Worm (Caenorhabditis elegans) whole organism, L4 larva: Measurements from ENCODE around the gene F48E8.4.

ENCODE experiments used
- F26F4.8 ChIP-seq: fragments of 200-800 bp; sonication (Bioruptor generic); conservative IDR thresholded peaks from 2 replicates; pipeline ENCODE4 v1.3.6; 2022; ENCODE audit warnings: missing genetic modification characterization, missing compliant biosample characterization
- F44E2.7 ChIP-seq: fragments of 200-800 bp; sonication (Bioruptor generic); IDR thresholded peaks from 2 replicates; pipeline ENCODE4 v2.1.2; 2022; ENCODE audit warnings: missing genetic modification characterization, missing compliant biosample characterization
- F49E8.2 ChIP-seq: sonication (generic microtip); optimal IDR thresholded peaks from 2 replicates; lab custom pipeline; 2016; ENCODE audit warnings: missing compliant biosample characterization, mild to moderate bottlenecking, missing genetic modification characterization, borderline replicate concordance
- R02D3.7 ChIP-seq: fragments of 150-350 bp; sonication (generic microtip); optimal IDR thresholded peaks from 3 replicates; lab custom pipeline; 2014; ENCODE audit warnings: missing biosample characterization, missing genetic modification characterization
- T20F7.1 ChIP-seq: fragments of 200-800 bp; sonication (Bioruptor generic); optimal IDR thresholded peaks from 2 replicates; lab custom pipeline; 2018; ENCODE audit warnings: mild to moderate bottlenecking, missing genetic modification characterization, missing compliant biosample characterization
- ZK337.2 ChIP-seq: fragments of 200-800 bp; sonication (Bioruptor generic); IDR thresholded peaks from 2 replicates; pipeline ENCODE4 v1.3.6; 2022; ENCODE audit warnings: missing genetic modification reagents, missing genetic modification characterization, missing compliant biosample characterization
- ZK546.5 ChIP-seq, 2 experiments: sonication (generic microtip); optimal IDR thresholded peaks; 2 replicates each; lab custom pipeline; 2017; ENCODE audit warnings: missing biosample characterization in 2 of 2, missing genetic modification characterization in 2 of 2
- aha-1 ChIP-seq: fragments of 150-350 bp; peaks from one replicate; lab custom pipeline; 2014; ENCODE audit warnings: missing biosample characterization, missing genetic modification characterization
- aly-2 ChIP-seq: sonication (generic microtip); optimal IDR thresholded peaks from 2 replicates; lab custom pipeline; 2018; ENCODE audit warnings: missing biosample characterization, missing genetic modification characterization
- ama-1 ChIP-seq: fragments of 150-350 bp; optimal IDR thresholded peaks from 2 replicates; lab custom pipeline; 2014; ENCODE audit warnings: inconsistent platforms, mixed read lengths
- arid-1 ChIP-seq: fragments of 200-800 bp; sonication (Bioruptor generic); conservative IDR thresholded peaks from 2 replicates; pipeline ENCODE4 v1.3.6; 2022; ENCODE audit warnings: missing genetic modification reagents, missing genetic modification characterization, missing compliant biosample characterization
- attf-4 ChIP-seq: sonication (generic microtip); optimal IDR thresholded peaks from 3 replicates; lab custom pipeline; 2017; ENCODE audit warnings: missing biosample characterization, missing genetic modification characterization
- ceh-32 ChIP-seq: sonication (generic microtip); optimal IDR thresholded peaks from 2 replicates; lab custom pipeline; 2016; ENCODE audit warnings: mild to moderate bottlenecking, missing genetic modification characterization, missing compliant biosample characterization; ENCODE audit not compliant: poor library complexity
- ceh-44 ChIP-seq: fragments of 200-800 bp; sonication (Bioruptor generic); IDR thresholded peaks from 2 replicates; pipeline ENCODE4 v1.3.6; 2022; ENCODE audit warnings: missing genetic modification reagents, missing genetic modification characterization, missing compliant biosample characterization
- ceh-62 ChIP-seq: sonication (generic microtip); optimal IDR thresholded peaks from 2 replicates; lab custom pipeline; 2017; ENCODE audit warnings: missing biosample characterization, missing genetic modification characterization
- dmd-8 ChIP-seq: fragments of 200-800 bp; sonication (Bioruptor generic); IDR thresholded peaks from 2 replicates; pipeline ENCODE4 v1.3.6; 2022; ENCODE audit warnings: missing genetic modification characterization, missing compliant biosample characterization
- dve-1 ChIP-seq: sonication (generic microtip); optimal IDR thresholded peaks from 2 replicates; lab custom pipeline; 2017; ENCODE audit warnings: antibody characterized with exemption, mild to moderate bottlenecking, missing genetic modification characterization, missing compliant biosample characterization; ENCODE audit not compliant: insufficient read depth
- egl-43 ChIP-seq: fragments of 200-800 bp; sonication (Bioruptor generic); IDR thresholded peaks from 2 replicates; pipeline ENCODE4 v1.3.6; 2022; ENCODE audit warnings: missing genetic modification reagents, missing genetic modification characterization, missing compliant biosample characterization
- gei-8 ChIP-seq: fragments of 200-800 bp; sonication (Bioruptor generic); optimal IDR thresholded peaks from 2 replicates; lab custom pipeline; 2018; ENCODE audit warnings: mild to moderate bottlenecking, missing genetic modification characterization, missing compliant biosample characterization
- hlh-11 ChIP-seq: fragments of 200-800 bp; sonication (Bioruptor generic); optimal IDR thresholded peaks from 2 replicates; lab custom pipeline; 2018; ENCODE audit warnings: mild to moderate bottlenecking, missing genetic modification characterization, missing compliant biosample characterization
- hlh-30 ChIP-seq: sonication (generic microtip); optimal IDR thresholded peaks from 2 replicates; lab custom pipeline; 2017; ENCODE audit warnings: antibody characterized with exemption, mild to moderate bottlenecking, missing genetic modification characterization, missing compliant biosample characterization; ENCODE audit not compliant: insufficient read depth
- hmg-1.1 ChIP-seq: fragments of 200-800 bp; sonication (Bioruptor generic); IDR thresholded peaks from 2 replicates; pipeline ENCODE4 v1.3.6; 2022; ENCODE audit warnings: missing genetic modification reagents, missing genetic modification characterization, missing compliant biosample characterization
- jun-1 ChIP-seq: fragments of 150-350 bp; optimal IDR thresholded peaks from 2 replicates; lab custom pipeline; 2014; ENCODE audit warnings: missing biosample characterization, missing genetic modification reagents, missing genetic modification characterization
- lin-39 ChIP-seq: fragments of 150-350 bp; optimal IDR thresholded peaks from 2 replicates; lab custom pipeline; 2014; ENCODE audit warnings: missing biosample characterization, missing genetic modification reagents, missing genetic modification characterization
- lsy-2 ChIP-seq, 2 experiments: fragments of 150-350 bp in 1 of 2; sonication (generic microtip) in 1 of 2; optimal IDR thresholded peaks; 2 replicates each; lab custom pipeline; 2014 to 2017; ENCODE audit warnings: missing biosample characterization in 2 of 2, missing genetic modification characterization in 2 of 2
- madf-5 ChIP-seq, 2 experiments: fragments of 200-800 bp; sonication (Bioruptor generic); IDR thresholded peaks; 2 replicates each; pipeline ENCODE4 v1.3.6; 2022; ENCODE audit warnings: missing compliant biosample characterization in 2 of 2, missing genetic modification characterization in 2 of 2
- madf-9 ChIP-seq: fragments of 200-800 bp; sonication (Bioruptor generic); conservative IDR thresholded peaks from 2 replicates; pipeline ENCODE4 v1.3.6; 2022; ENCODE audit warnings: missing genetic modification reagents, missing genetic modification characterization, missing compliant biosample characterization
- mdl-1 ChIP-seq, 2 experiments: fragments of 150-350 bp in 1 of 2; sonication (generic microtip) in 1 of 2; optimal IDR thresholded peaks; 2 replicates each; lab custom pipeline; 2014 to 2017; ENCODE audit warnings: missing biosample characterization in 2 of 2, missing genetic modification characterization in 2 of 2
- mep-1 ChIP-seq: fragments of 150-350 bp; sonication (generic microtip); optimal IDR thresholded peaks from 3 replicates; lab custom pipeline; 2014; ENCODE audit warnings: missing biosample characterization, missing genetic modification characterization
- nhr-111 ChIP-seq: fragments of 200-800 bp; sonication (Bioruptor generic); optimal IDR thresholded peaks from 2 replicates; lab custom pipeline; 2018; ENCODE audit warnings: mild to moderate bottlenecking, missing genetic modification characterization, missing compliant biosample characterization
- nhr-25 ChIP-seq: sonication (generic microtip); optimal IDR thresholded peaks from 2 replicates; lab custom pipeline; 2017; ENCODE audit warnings: missing genetic modification characterization, mild to moderate bottlenecking, missing compliant biosample characterization, antibody characterized with exemption, moderate library complexity, borderline replicate concordance; ENCODE audit not compliant: insufficient read depth
- nhr-28 ChIP-seq: fragments of 150-350 bp; optimal IDR thresholded peaks from 2 replicates; lab custom pipeline; 2014; ENCODE audit warnings: missing biosample characterization, missing genetic modification characterization
- nhr-41 ChIP-seq: fragments of 200-800 bp; sonication (Bioruptor generic); IDR thresholded peaks from 2 replicates; pipeline ENCODE4 v1.3.6; 2022; ENCODE audit warnings: missing genetic modification reagents, missing genetic modification characterization, missing compliant biosample characterization
- nhr-42 ChIP-seq: fragments of 200-800 bp; sonication (Bioruptor generic); IDR thresholded peaks from 2 replicates; pipeline ENCODE4 v1.3.6; 2022; ENCODE audit warnings: missing genetic modification characterization, missing compliant biosample characterization
- nhr-76 ChIP-seq: fragments of 150-350 bp; optimal IDR thresholded peaks from 2 replicates; lab custom pipeline; 2014; ENCODE audit warnings: missing biosample characterization, missing genetic modification characterization
- pha-4 ChIP-seq, 2 experiments: fragments of 150-350 bp in 1 of 2; fragments of 200-800 bp in 1 of 2; sonication (Bioruptor generic) in 1 of 2; IDR thresholded peaks in 1 of 2; optimal IDR thresholded peaks in 1 of 2; 2 replicates each; pipeline versions ENCODE4 v1.3.6 to Lab custom; 2014 to 2022; ENCODE audit warnings: missing genetic modification characterization in 2 of 2, missing genetic modification reagents in 2 of 2, missing biosample characterization in 1 of 2, missing compliant biosample characterization in 1 of 2
- skn-1 ChIP-seq: fragments of 150-350 bp; optimal IDR thresholded peaks from 2 replicates; lab custom pipeline; 2014; ENCODE audit warnings: missing biosample characterization, missing genetic modification characterization
- tag-97 ChIP-seq: fragments of 200-800 bp; sonication (Bioruptor generic); IDR thresholded peaks from 2 replicates; pipeline ENCODE4 v1.3.6; 2022; ENCODE audit warnings: missing genetic modification characterization, missing compliant biosample characterization
- unc-39 ChIP-seq: sonication (generic microtip); optimal IDR thresholded peaks from 2 replicates; lab custom pipeline; 2017; ENCODE audit warnings: missing biosample characterization, missing genetic modification characterization
- unc-62 ChIP-seq, 3 experiments: fragments of 150-350 bp in 1 of 3; sonication (generic microtip); optimal IDR thresholded peaks in 2 of 3; peaks in 1 of 3; 1 replicate in 1 of 3; 2 replicates in 2 of 3; lab custom pipeline; 2014 to 2017; ENCODE audit warnings: missing biosample characterization in 3 of 3, missing genetic modification characterization in 3 of 3, missing genetic modification reagents in 3 of 3, missing genotype in 1 of 3
- zfp-2 ChIP-seq: sonication (generic microtip); optimal IDR thresholded peaks from 2 replicates; lab custom pipeline; 2016; ENCODE audit warnings: mild to moderate bottlenecking, missing genetic modification characterization, missing compliant biosample characterization

F48E8.4 gene

ce11 chrIII:5422561-5423103 is 30.8 kb upstream of the F48E8.4 start:
- TF ChIP-seq hlh-11 (tag; lab: Kevin White, UChicago) = peak; percentile 2
- TF ChIP-seq hlh-30 (tag; lab: Kevin White, UChicago) = no peak
- TF ChIP-seq hmg-1.1 (GFP tag; lab: Robert Waterston, UW) = 0 out of 2 replicates have a peak, but pooled peaks have one; percentile 7
- TF ChIP-seq, all 104 proteins: peak for 2

- TF ChIP-seq pha-4 (GFP tag; IDR thresholded peaks at IDR 0.05; lab: Robert Waterston, UW) = no peak
- TF ChIP-seq pha-4 (tag; optimal IDR thresholded peaks at IDR 0.05; lab: Kevin White, UChicago) = no peak
- TF ChIP-seq unc-39 (tag; lab: Kevin White, UChicago) = no peak
- TF ChIP-seq dve-1 = no peak
- no peak for TF ChIP-seq lin-39
- TF ChIP-seq ZK337.2 (GFP tag; lab: Robert Waterston, UW) = no peak
- TF ChIP-seq nhr-42 (GFP tag; lab: Robert Waterston, UW) = 0 out of 2 replicates have a peak, but pooled peaks have one; percentile 23
- TF ChIP-seq tag-97 = no peak
- no peak for TF ChIP-seq unc-62 (GFP tag; optimal IDR thresholded peaks at IDR 0.05 in 1 of 2; lab: Kevin White, UChicago)
- TF ChIP-seq unc-62 (tag; optimal IDR thresholded peaks at IDR 0.05; lab: Kevin White, UChicago) = no peak
- no peak for TF ChIP-seq nhr-41
- peak; percentile 36 for TF ChIP-seq hlh-30 (tag; lab: Kevin White, UChicago)
- TF ChIP-seq dmd-8 (GFP tag; lab: Robert Waterston, UW) = 0 out of 2 replicates have a peak, but pooled peaks have one; percentile 38
- no peak for TF ChIP-seq jun-1
- TF ChIP-seq F49E8.2 = no peak
- TF ChIP-seq ceh-44 = no peak
- TF ChIP-seq nhr-111 (GFP tag; lab: Kevin White, UChicago) = no peak
- no peak for TF ChIP-seq T20F7.1 (GFP tag; lab: Kevin White, UChicago)
- TF ChIP-seq nhr-28 (tag; lab: Kevin White, UChicago) = peak; percentile 1
- TF ChIP-seq arid-1 (GFP tag; lab: Robert Waterston, UW) = no peak
- TF ChIP-seq mep-1 (tag; lab: Kevin White, UChicago) = no peak
- peak; percentile 12 for TF ChIP-seq aha-1 (tag; lab: Kevin White, UChicago)
- peak; percentile 31 for TF ChIP-seq hlh-11 (tag; lab: Kevin White, UChicago)
- no peak for TF ChIP-seq F26F4.8
- no peak for TF ChIP-seq zfp-2
- TF ChIP-seq aly-2 (tag; lab: Kevin White, UChicago) = no peak
- TF ChIP-seq attf-4 (tag; lab: Kevin White, UChicago) = no peak
- no peak for TF ChIP-seq lsy-2 (tag; optimal IDR thresholded peaks at IDR 0.05; lab: Kevin White, UChicago)
- no peak for TF ChIP-seq ceh-62 (tag; lab: Kevin White, UChicago)
- no peak for TF ChIP-seq madf-9 (GFP tag; lab: Robert Waterston, UW)
- TF ChIP-seq ceh-32 = no peak
- TF ChIP-seq R02D3.7 (tag; lab: Kevin White, UChicago) = no peak
- TF ChIP-seq nhr-25 (tag; lab: Kevin White, UChicago) = no peak
- no peak for TF ChIP-seq ama-1 (lab: Kevin White, UChicago)
- TF ChIP-seq gei-8 (GFP tag; lab: Kevin White, UChicago) = no peak
- no peak for TF ChIP-seq nhr-76 (tag; lab: Kevin White, UChicago)
- TF ChIP-seq F44E2.7 (GFP tag; lab: Robert Waterston, UW) = no peak
- TF ChIP-seq egl-43 (GFP tag; lab: Robert Waterston, UW) = no peak
- TF ChIP-seq skn-1 (tag; lab: Kevin White, UChicago) = no peak
- TF ChIP-seq ZK546.5 (tag; optimal IDR thresholded peaks at IDR 0.05; lab: Kevin White, UChicago) = no peak
- TF ChIP-seq madf-5 (GFP tag; IDR thresholded peaks at IDR 0.05; lab: Robert Waterston, UW) = no peak
- no peak for TF ChIP-seq mdl-1 (tag; optimal IDR thresholded peaks at IDR 0.05; lab: Kevin White, UChicago)
Measured at ce11 chrIII:5423665-5424133, 29.7 kb upstream of the F48E8.4 start, which contains the start of gene dnj-24. Gene dnj-24 (minus strand): TSS chrIII:5424083.
